Fruit fly (Drosophila melanogaster) whole organism, prepupa: ENCODE measurements around the gene CG1647.

Experiments
- Blimp-1 ChIP-seq: fragments of 200-800 bp; sonication (Bioruptor generic); optimal IDR thresholded peaks from 3 replicates; lab custom pipeline; 2017; ENCODE audit warnings: missing biosample characterization, missing genetic modification characterization, mild to moderate bottlenecking, moderate library complexity, missing genetic modification reagents
- CG10631 ChIP-seq: fragments of 200-800 bp; sonication (Bioruptor generic); optimal IDR thresholded peaks from 2 replicates; lab custom pipeline; 2016; ENCODE audit warnings: missing biosample characterization, missing genetic modification characterization
- CG11294 ChIP-seq: fragments of 200-800 bp; sonication (Bioruptor generic); IDR thresholded peaks from 2 replicates; pipeline ENCODE4 v1.3.6; 2022; ENCODE audit warnings: missing biosample characterization, missing genetic modification characterization
- CG11762 ChIP-seq: fragments of 200-800 bp; sonication (Bioruptor generic); optimal IDR thresholded peaks from 3 replicates; lab custom pipeline; 2016; ENCODE audit warnings: missing biosample characterization, missing genetic modification characterization; ENCODE audit not compliant: insufficient read depth
- CG1621 ChIP-seq: fragments of 200-800 bp; sonication (Bioruptor generic); optimal IDR thresholded peaks from 3 replicates; lab custom pipeline; 2018; ENCODE audit warnings: missing biosample characterization, mild to moderate bottlenecking, missing genetic modification characterization
- CG16779 ChIP-seq: fragments of 200-800 bp; sonication (Bioruptor generic); optimal IDR thresholded peaks from 3 replicates; lab custom pipeline; 2017; ENCODE audit warnings: missing biosample characterization, mild to moderate bottlenecking, missing genetic modification characterization
- CG32006 ChIP-seq: fragments of 200-800 bp; sonication (Bioruptor generic); optimal IDR thresholded peaks from 3 replicates; lab custom pipeline; 2017; ENCODE audit warnings: missing biosample characterization, mild to moderate bottlenecking, missing genetic modification characterization
- CG34406 ChIP-seq: fragments of 200-800 bp; sonication (Bioruptor generic); optimal IDR thresholded peaks from 3 replicates; lab custom pipeline; 2016; ENCODE audit warnings: missing biosample characterization, missing genetic modification characterization
- CG3919 ChIP-seq: fragments of 200-800 bp; sonication (Bioruptor generic); optimal IDR thresholded peaks from 3 replicates; lab custom pipeline; 2016; ENCODE audit warnings: missing biosample characterization, missing genetic modification characterization
- CG4318 ChIP-seq: fragments of 200-800 bp; sonication (Bioruptor generic); optimal IDR thresholded peaks from 3 replicates; lab custom pipeline; 2017; ENCODE audit warnings: missing biosample characterization, mild to moderate bottlenecking, missing genetic modification characterization
- CG6163 ChIP-seq: fragments of 200-800 bp; sonication (Bioruptor generic); IDR thresholded peaks from 3 replicates; pipeline ENCODE4 v1.3.6; 2022; ENCODE audit warnings: missing biosample characterization, missing genetic modification characterization
- CG6276 ChIP-seq: fragments of 200-800 bp; sonication (Bioruptor generic); optimal IDR thresholded peaks from 2 replicates; lab custom pipeline; 2017; ENCODE audit warnings: missing biosample characterization, mild to moderate bottlenecking, missing genetic modification characterization
- CG6792 ChIP-seq: fragments of 200-800 bp; sonication (Bioruptor generic); optimal IDR thresholded peaks from 3 replicates; lab custom pipeline; 2016; ENCODE audit warnings: missing biosample characterization, missing genetic modification characterization
- CG6808 ChIP-seq: fragments of 200-800 bp; sonication (Bioruptor generic); optimal IDR thresholded peaks from 3 replicates; lab custom pipeline; 2017; ENCODE audit warnings: missing biosample characterization, missing genetic modification characterization, mild to moderate bottlenecking, moderate library complexity, missing genetic modification reagents
- CG6854 ChIP-seq: fragments of 200-800 bp; sonication (Bioruptor generic); optimal IDR thresholded peaks from 2 replicates; lab custom pipeline; 2017; ENCODE audit warnings: missing biosample characterization, mild to moderate bottlenecking, missing genetic modification characterization
- CG7368 ChIP-seq: fragments of 200-800 bp; sonication (Bioruptor generic); optimal IDR thresholded peaks from 3 replicates; lab custom pipeline; 2016; ENCODE audit warnings: missing biosample characterization, missing genetic modification characterization
- CG8119 ChIP-seq: fragments of 200-800 bp; sonication (Bioruptor generic); IDR thresholded peaks from 3 replicates; pipeline ENCODE4 v1.3.6; 2022; ENCODE audit warnings: missing biosample characterization, missing genetic modification characterization
- CG8319 ChIP-seq: fragments of 200-800 bp; sonication (Bioruptor generic); optimal IDR thresholded peaks from 3 replicates; lab custom pipeline; 2016; ENCODE audit warnings: missing biosample characterization, missing genetic modification characterization
- CG8632 ChIP-seq: fragments of 200-800 bp; sonication (Bioruptor generic); optimal IDR thresholded peaks from 3 replicates; lab custom pipeline; 2016; ENCODE audit warnings: missing biosample characterization, missing genetic modification characterization
- CG9139 ChIP-seq: fragments of 200-800 bp; sonication (Bioruptor generic); optimal IDR thresholded peaks from 3 replicates; lab custom pipeline; 2017; ENCODE audit warnings: missing biosample characterization, mild to moderate bottlenecking, missing genetic modification characterization
- Eip75B ChIP-seq: fragments of 200-800 bp; sonication (Bioruptor generic); optimal IDR thresholded peaks from 3 replicates; lab custom pipeline; 2016; ENCODE audit warnings: missing biosample characterization, missing genetic modification characterization
- Eip78C ChIP-seq: fragments of 200-800 bp; sonication (Bioruptor generic); peaks from one replicate; lab custom pipeline; 2016; ENCODE audit warnings: missing biosample characterization, missing genetic modification characterization
- Ets96B ChIP-seq: fragments of 200-800 bp; optimal IDR thresholded peaks from 2 replicates; lab custom pipeline; 2019; ENCODE audit warnings: missing biosample characterization, mild to moderate bottlenecking, missing genetic modification characterization, moderate library complexity
- Gug ChIP-seq: fragments of 200-800 bp; sonication (Bioruptor generic); IDR thresholded peaks from 2 replicates; pipeline ENCODE4 v1.3.6; 2022; ENCODE audit warnings: missing biosample characterization, missing genetic modification characterization
- Hr4 ChIP-seq: fragments of 200-800 bp; sonication (Bioruptor generic); optimal IDR thresholded peaks from 3 replicates; lab custom pipeline; 2016; ENCODE audit warnings: missing biosample characterization, missing genetic modification characterization
- Lpt ChIP-seq: fragments of 200-800 bp; sonication (Bioruptor generic); optimal IDR thresholded peaks from 3 replicates; lab custom pipeline; 2016; ENCODE audit warnings: missing biosample characterization, missing genetic modification characterization
- Met ChIP-seq: fragments of 200-800 bp; sonication (Bioruptor generic); optimal IDR thresholded peaks from 3 replicates; lab custom pipeline; 2016; ENCODE audit warnings: missing biosample characterization, missing genetic modification characterization
- Sox102F ChIP-seq: fragments of 200-800 bp; sonication (Bioruptor generic); optimal IDR thresholded peaks from 2 replicates; lab custom pipeline; 2016; ENCODE audit warnings: missing biosample characterization, mild to moderate bottlenecking, missing genetic modification characterization
- Sox14 ChIP-seq: fragments of 200-800 bp; sonication (Bioruptor generic); optimal IDR thresholded peaks from 3 replicates; lab custom pipeline; 2016; ENCODE audit warnings: missing biosample characterization, missing genetic modification characterization
- Sox15 ChIP-seq: fragments of 200-800 bp; sonication (Bioruptor generic); optimal IDR thresholded peaks from 3 replicates; lab custom pipeline; 2016; ENCODE audit warnings: missing biosample characterization, missing genetic modification characterization
- cyc ChIP-seq: fragments of 200-800 bp; sonication (Bioruptor generic); optimal IDR thresholded peaks from 3 replicates; lab custom pipeline; 2016; ENCODE audit warnings: missing biosample characterization, missing genetic modification characterization
- dac ChIP-seq: fragments of 200-800 bp; sonication (Bioruptor generic); optimal IDR thresholded peaks from 2 replicates; lab custom pipeline; 2017; ENCODE audit warnings: missing biosample characterization, mild to moderate bottlenecking, missing genetic modification characterization
- dsx ChIP-seq: fragments of 200-800 bp; optimal IDR thresholded peaks from 3 replicates; lab custom pipeline; 2019; ENCODE audit warnings: missing biosample characterization, mild to moderate bottlenecking, missing genetic modification characterization, moderate library complexity; ENCODE audit not compliant: poor library complexity, severe bottlenecking
- eg ChIP-seq: fragments of 200-800 bp; sonication (Bioruptor generic); IDR thresholded peaks from 3 replicates; pipeline ENCODE4 v1.3.6; 2022; ENCODE audit warnings: missing biosample characterization, missing genetic modification characterization
- fd59A ChIP-seq: fragments of 200-800 bp; sonication (Bioruptor generic); optimal IDR thresholded peaks from 2 replicates; lab custom pipeline; 2017; ENCODE audit warnings: missing biosample characterization, mild to moderate bottlenecking, missing genetic modification characterization, missing genetic modification reagents
- fd85E ChIP-seq: fragments of 200-800 bp; sonication (Bioruptor generic); optimal IDR thresholded peaks from 3 replicates; lab custom pipeline; 2016; ENCODE audit warnings: missing biosample characterization, missing genetic modification characterization
- fkh ChIP-seq: fragments of 200-800 bp; sonication (Bioruptor generic); optimal IDR thresholded peaks from 3 replicates; lab custom pipeline; 2017; ENCODE audit warnings: missing biosample characterization, mild to moderate bottlenecking, missing genetic modification characterization, moderate library complexity
- lz ChIP-seq: fragments of 200-800 bp; sonication (Bioruptor generic); optimal IDR thresholded peaks from 3 replicates; lab custom pipeline; 2016; ENCODE audit warnings: missing biosample characterization, missing genetic modification characterization
- pdm3 ChIP-seq: fragments of 200-800 bp; sonication (Bioruptor generic); optimal IDR thresholded peaks from 3 replicates; lab custom pipeline; 2016; ENCODE audit warnings: missing biosample characterization, missing genetic modification characterization
- salr ChIP-seq, 2 experiments: fragments of 200-800 bp; sonication (Bioruptor generic); optimal IDR thresholded peaks; 3 replicates each; lab custom pipeline; 2016 to 2018; ENCODE audit warnings: missing biosample characterization in 2 of 2, missing genetic modification characterization in 2 of 2, mild to moderate bottlenecking in 1 of 2
- svp ChIP-seq: fragments of 200-800 bp; sonication (Bioruptor generic); peaks from one replicate; lab custom pipeline; 2016; ENCODE audit warnings: missing biosample characterization, missing genetic modification characterization
- vri ChIP-seq: fragments of 200-800 bp; sonication (Bioruptor generic); optimal IDR thresholded peaks from 3 replicates; lab custom pipeline; 2016; ENCODE audit warnings: missing biosample characterization, mild to moderate bottlenecking, missing genetic modification characterization

Gene CG1647

DNA sequence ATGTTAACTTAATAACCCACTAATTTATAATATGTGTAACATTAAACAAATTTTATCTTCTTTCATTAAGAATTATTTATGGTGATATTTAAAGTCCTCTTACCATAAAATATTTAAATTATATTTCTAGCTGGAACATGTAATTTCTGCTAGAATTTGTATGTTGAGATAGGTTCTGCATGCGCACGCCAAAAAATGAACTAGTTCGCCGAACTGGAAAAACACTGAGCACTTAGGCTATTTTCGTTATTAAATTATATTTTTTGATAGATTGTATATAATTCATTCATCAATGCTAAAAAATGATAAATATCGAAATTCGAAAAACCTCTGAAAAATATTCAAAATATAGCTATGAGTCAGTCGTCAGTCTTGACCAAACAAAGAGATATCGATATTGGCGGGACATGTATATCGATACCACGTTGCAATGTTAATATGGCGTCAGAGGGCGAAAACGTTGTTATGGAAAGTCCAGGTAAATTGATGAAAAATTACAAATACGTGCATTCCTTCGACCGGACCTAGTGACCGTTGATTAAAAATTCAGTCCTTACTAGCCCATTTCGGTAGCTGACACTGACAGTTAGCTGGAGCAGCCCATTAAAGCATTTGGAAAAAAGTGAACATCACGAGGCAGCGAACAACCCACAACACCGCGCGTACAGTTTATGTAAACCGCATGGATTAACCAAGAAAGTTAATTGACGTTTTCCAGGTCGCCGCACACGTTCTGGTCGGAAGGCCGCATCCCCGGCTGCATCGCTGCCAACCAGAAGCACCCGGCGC is 8.2 kb upstream of the CG1647 start, which contains the start of gene Prp39 (continued):
- no peak for TF ChIP-seq CG8119
- no peak for TF ChIP-seq fd59A
- no peak for TF ChIP-seq dsx (GFP tag; lab: Kevin White, UChicago)
- TF ChIP-seq Sox102F (GFP tag; lab: Kevin White, UChicago): no peak
- TF ChIP-seq salr (GFP tag; optimal IDR thresholded peaks at IDR 0.05; lab: Kevin White, UChicago): no peak
- no peak for TF ChIP-seq CG32006 (GFP tag; lab: Kevin White, UChicago)
- TF ChIP-seq Ets96B (tag; lab: Kevin White, UChicago): peak; percentile 20
- no peak for TF ChIP-seq CG3919 (GFP tag; lab: Kevin White, UChicago)
- TF ChIP-seq CG6792 (GFP tag; lab: Kevin White, UChicago): no peak
- peak; percentile 5 for TF ChIP-seq cyc
- no peak for TF ChIP-seq Blimp-1 (GFP tag; lab: Kevin White, UChicago)
- no peak for TF ChIP-seq Sox15 (GFP tag; lab: Kevin White, UChicago)
- TF ChIP-seq CG34406 (GFP tag; lab: Kevin White, UChicago): no peak
- no peak for TF ChIP-seq Hr4 (GFP tag; lab: Kevin White, UChicago)
- TF ChIP-seq CG11294: no peak
- TF ChIP-seq Met (GFP tag; lab: Kevin White, UChicago): no peak
- TF ChIP-seq eg (GFP tag; lab: Robert Waterston, UW): peak; percentile 34; the same call in 1 of the 3 replicates
- no peak for TF ChIP-seq pdm3
- no peak for TF ChIP-seq fd85E
- no peak for TF ChIP-seq CG8319 (GFP tag; lab: Kevin White, UChicago)
- no peak for TF ChIP-seq CG10631 (GFP tag; lab: Kevin White, UChicago)
- no peak for TF ChIP-seq CG7368 (GFP tag; lab: Kevin White, UChicago)
- TF ChIP-seq lz (GFP tag; lab: Kevin White, UChicago): peak; percentile 14
- TF ChIP-seq CG8632 (GFP tag; lab: Kevin White, UChicago): no peak
- TF ChIP-seq CG6163 (GFP tag; lab: Robert Waterston, UW): 0 out of 3 replicates have a peak, but pooled peaks have one; percentile 17
- TF ChIP-seq CG6808 (GFP tag; lab: Kevin White, UChicago): no peak
- TF ChIP-seq, all 60 proteins: peak for 12

DNA sequence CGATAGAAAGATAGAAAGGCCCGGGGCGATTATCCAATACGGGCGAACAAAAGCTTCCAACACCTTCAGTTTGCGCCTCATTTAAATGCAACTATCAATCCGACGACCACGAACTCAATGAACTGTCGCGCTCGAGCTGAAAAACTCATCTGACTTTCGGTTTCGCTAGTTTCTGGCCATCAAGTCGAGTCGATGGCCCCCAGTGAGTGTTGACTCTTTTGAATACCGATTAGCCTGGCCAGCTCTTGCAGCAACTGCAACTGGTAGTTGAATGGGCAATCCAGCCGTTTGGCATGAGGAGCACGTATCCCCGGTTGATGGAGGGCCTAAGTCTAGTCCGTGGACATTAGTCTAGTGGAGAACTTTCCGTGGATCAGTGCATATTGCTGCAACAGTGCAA is 7.2 kb downstream of the CG1647 start:
- no peak for TF ChIP-seq CG8632 (GFP tag; lab: Kevin White, UChicago)
- no peak for TF ChIP-seq lz (GFP tag; lab: Kevin White, UChicago)
- no peak for TF ChIP-seq CG11762 (GFP tag; lab: Kevin White, UChicago)
- TF ChIP-seq vri (GFP tag; lab: Kevin White, UChicago): no peak
- no peak for TF ChIP-seq CG1621 (tag; lab: Kevin White, UChicago)

DNA sequence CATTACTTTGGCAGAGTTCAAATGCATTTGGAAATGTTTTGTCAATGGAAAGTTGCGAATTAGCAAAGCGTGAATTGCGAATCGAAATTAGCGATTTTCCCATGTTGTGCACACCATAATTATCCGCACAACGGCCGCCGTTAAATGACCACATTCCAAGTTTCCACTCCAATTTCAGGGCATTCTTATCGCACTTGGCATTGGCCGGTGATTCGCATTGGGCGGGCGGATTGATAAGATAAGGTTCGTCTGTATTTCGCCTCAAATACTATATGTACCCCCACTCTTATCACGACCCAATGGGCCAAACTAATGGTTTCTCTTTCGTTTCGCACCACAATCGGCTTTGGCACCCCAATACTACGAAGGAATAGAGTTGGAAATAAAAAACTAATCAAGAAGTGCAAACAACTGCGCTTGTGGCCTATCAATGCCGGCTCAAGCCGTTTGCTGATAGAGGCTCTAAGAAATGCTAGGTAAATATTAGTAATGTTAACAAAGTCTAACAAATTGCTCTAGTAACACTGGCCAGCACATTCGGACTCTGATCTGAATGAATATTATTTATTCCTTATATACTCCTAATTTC is 9.4 kb downstream of the CG1647 start:
- TF ChIP-seq fkh (GFP tag; lab: Kevin White, UChicago): peak; percentile 72
- no peak for TF ChIP-seq CG3919 (GFP tag; lab: Kevin White, UChicago)

DNA sequence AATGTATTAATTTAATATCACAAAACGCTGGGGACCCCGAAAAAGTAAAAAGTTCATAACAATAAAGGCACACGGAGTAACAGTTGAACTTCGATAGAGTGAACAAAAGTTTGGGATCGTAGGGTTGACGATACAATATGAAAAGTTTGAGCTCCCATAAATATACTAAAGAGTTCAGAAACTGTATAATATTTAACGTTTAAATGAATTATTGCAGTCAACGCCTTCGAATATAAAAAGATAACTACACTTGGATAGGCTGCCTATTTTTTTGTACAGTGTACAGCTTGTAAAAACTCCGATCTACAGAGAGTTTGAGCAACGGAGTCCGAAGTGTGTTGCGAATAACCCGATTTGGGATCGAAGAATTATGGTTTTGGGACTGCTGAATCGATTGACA is 10.7 kb downstream of the CG1647 start:
- no peak for TF ChIP-seq CG16779 (tag; lab: Kevin White, UChicago)
- TF ChIP-seq Eip75B (GFP tag; lab: Kevin White, UChicago): no peak
- TF ChIP-seq CG6276 (GFP tag; lab: Kevin White, UChicago): no peak
- TF ChIP-seq lz (GFP tag; lab: Kevin White, UChicago): peak; percentile 57
- TF ChIP-seq dac (GFP tag; lab: Kevin White, UChicago): no peak
- peak; percentile 31 for TF ChIP-seq Sox15 (GFP tag; lab: Kevin White, UChicago)
- no peak for TF ChIP-seq CG6854 (GFP tag; lab: Kevin White, UChicago)
- no peak for TF ChIP-seq Sox102F (GFP tag; lab: Kevin White, UChicago)
- TF ChIP-seq CG7368 (GFP tag; lab: Kevin White, UChicago): no peak
- no peak for TF ChIP-seq CG8319 (GFP tag; lab: Kevin White, UChicago)
- no peak for TF ChIP-seq Eip78C (GFP tag; lab: Kevin White, UChicago)
- no peak for TF ChIP-seq dsx (GFP tag; lab: Kevin White, UChicago)
- TF ChIP-seq CG32006 (GFP tag; lab: Kevin White, UChicago): no peak
- TF ChIP-seq CG11294: no peak
- TF ChIP-seq CG34406 (GFP tag; lab: Kevin White, UChicago): peak; percentile 41
- no peak for TF ChIP-seq CG1621 (tag; lab: Kevin White, UChicago)
- no peak for TF ChIP-seq CG11762 (GFP tag; lab: Kevin White, UChicago)
- TF ChIP-seq Sox14 (GFP tag; lab: Kevin White, UChicago): peak; percentile 40
- TF ChIP-seq Lpt (GFP tag; lab: Kevin White, UChicago): no peak
- peak; percentile 79 for TF ChIP-seq svp
- TF ChIP-seq cyc: peak; percentile 45
- TF ChIP-seq Gug: no peak
- no peak for TF ChIP-seq CG9139 (GFP tag; lab: Kevin White, UChicago)
- no peak for TF ChIP-seq fkh (GFP tag; lab: Kevin White, UChicago)
- TF ChIP-seq CG4318 (GFP tag; lab: Kevin White, UChicago): no peak
